Worm (Caenorhabditis elegans) whole organism, late embryonic: ENCODE data around the gene T01D1.7.
A peak's percentile ranks its signal among the peaks of the same experiment; 100 is the strongest.

Experiments
- C38D4.7 ChIP-seq: fragments of 200-800 bp; sonication (Bioruptor generic); optimal IDR thresholded peaks from 2 replicates; lab custom pipeline; 2018; ENCODE audit warnings: mild to moderate bottlenecking, missing genetic modification characterization, moderate library complexity, missing compliant biosample characterization
- F13H6.1 ChIP-seq: sonication (generic microtip); optimal IDR thresholded peaks from 2 replicates; lab custom pipeline; 2016; ENCODE audit warnings: missing genetic modification characterization, missing compliant biosample characterization
- Y22D7AL.16 ChIP-seq: sonication (generic microtip); optimal IDR thresholded peaks from 2 replicates; lab custom pipeline; 2016; ENCODE audit warnings: missing genetic modification characterization, missing compliant biosample characterization
- ama-1 ChIP-seq: fragments of 150-350 bp; optimal IDR thresholded peaks from 2 replicates; lab custom pipeline; 2014
- ceh-18 ChIP-seq: sonication (generic microtip); optimal IDR thresholded peaks from 2 replicates; lab custom pipeline; 2016; ENCODE audit warnings: missing genetic modification characterization, missing compliant biosample characterization
- ceh-30 ChIP-seq: fragments of 150-350 bp; optimal IDR thresholded peaks from 2 replicates; lab custom pipeline; 2014; ENCODE audit warnings: missing biosample characterization, missing genetic modification characterization
- ceh-34 ChIP-seq: sonication (generic microtip); optimal IDR thresholded peaks from 2 replicates; lab custom pipeline; 2016; ENCODE audit warnings: mild to moderate bottlenecking, missing genetic modification characterization, missing compliant biosample characterization
- ceh-45 ChIP-seq: fragments of 200-800 bp; sonication (Bioruptor generic); IDR thresholded peaks from 2 replicates; pipeline ENCODE4 v1.3.6; 2022; ENCODE audit warnings: missing genetic modification reagents, missing genetic modification characterization, missing compliant biosample characterization
- ceh-48 ChIP-seq: sonication (generic microtip); optimal IDR thresholded peaks from 2 replicates; lab custom pipeline; 2016; ENCODE audit warnings: missing genetic modification characterization, inconsistent platforms, missing compliant biosample characterization
- ceh-6 ChIP-seq: fragments of 200-800 bp; sonication (Bioruptor generic); optimal IDR thresholded peaks from 2 replicates; lab custom pipeline; 2018; ENCODE audit warnings: mild to moderate bottlenecking, missing genetic modification characterization, missing compliant biosample characterization
- dmd-4 ChIP-seq: sonication (generic microtip); optimal IDR thresholded peaks from 2 replicates; lab custom pipeline; 2016; ENCODE audit warnings: borderline replicate concordance, missing genetic modification characterization, missing compliant biosample characterization
- elt-2 ChIP-seq: sonication (generic microtip); optimal IDR thresholded peaks from 2 replicates; lab custom pipeline; 2016; ENCODE audit warnings: missing genetic modification reagents, missing genetic modification characterization, missing compliant biosample characterization
- eyg-1 ChIP-seq: sonication (generic microtip); optimal IDR thresholded peaks from 2 replicates; lab custom pipeline; 2016; ENCODE audit warnings: missing genotype, missing genetic modification characterization, missing compliant biosample characterization
- fkh-6 ChIP-seq: sonication (generic microtip); optimal IDR thresholded peaks from 2 replicates; lab custom pipeline; 2016; ENCODE audit warnings: missing genetic modification characterization, missing compliant biosample characterization
- hlh-15 ChIP-seq: sonication (generic microtip); optimal IDR thresholded peaks from 2 replicates; lab custom pipeline; 2016; ENCODE audit warnings: missing genetic modification characterization, missing compliant biosample characterization
- hlh-6 ChIP-seq: sonication (generic microtip); optimal IDR thresholded peaks from 2 replicates; lab custom pipeline; 2016; ENCODE audit warnings: missing genotype, missing genetic modification characterization, missing compliant biosample characterization
- hlh-8 ChIP-seq: sonication (generic microtip); optimal IDR thresholded peaks from 2 replicates; lab custom pipeline; 2016; ENCODE audit warnings: missing genotype, missing genetic modification characterization, missing compliant biosample characterization
- madf-2 ChIP-seq: sonication (generic microtip); optimal IDR thresholded peaks from 2 replicates; lab custom pipeline; 2017; ENCODE audit warnings: missing genetic modification characterization, missing compliant biosample characterization
- nfya-1 ChIP-seq: sonication (generic microtip); optimal IDR thresholded peaks from 2 replicates; lab custom pipeline; 2017; ENCODE audit warnings: missing genetic modification characterization, mild to moderate bottlenecking, missing compliant biosample characterization, antibody characterized with exemption, moderate library complexity
- pat-9 ChIP-seq: fragments of 200-800 bp; sonication (Bioruptor generic); optimal IDR thresholded peaks from 2 replicates; lab custom pipeline; 2018; ENCODE audit warnings: mild to moderate bottlenecking, missing genetic modification characterization, moderate library complexity, missing compliant biosample characterization
- pha-4 ChIP-seq: fragments of 150-350 bp; optimal IDR thresholded peaks from 2 replicates; lab custom pipeline; 2018; ENCODE audit warnings: missing biosample characterization, missing genetic modification reagents, missing genetic modification characterization
- pqm-1 ChIP-seq: sonication (generic microtip); optimal IDR thresholded peaks from 2 replicates; lab custom pipeline; 2016; ENCODE audit warnings: missing genetic modification characterization, missing compliant biosample characterization
- pros-1 ChIP-seq: fragments of 150-350 bp; optimal IDR thresholded peaks from 2 replicates; lab custom pipeline; 2014; ENCODE audit warnings: missing biosample characterization, missing genetic modification reagents, missing genetic modification characterization
- rnt-1 ChIP-seq: sonication (generic microtip); optimal IDR thresholded peaks from 2 replicates; lab custom pipeline; 2016; ENCODE audit warnings: missing genetic modification characterization, missing compliant biosample characterization
- sox-4 ChIP-seq: sonication (generic microtip); optimal IDR thresholded peaks from 2 replicates; lab custom pipeline; 2017; ENCODE audit warnings: mild to moderate bottlenecking, missing genetic modification characterization, inconsistent platforms, missing compliant biosample characterization
- tbx-2 ChIP-seq: sonication (generic microtip); optimal IDR thresholded peaks from 2 replicates; lab custom pipeline; 2016; ENCODE audit warnings: missing genetic modification characterization, missing compliant biosample characterization
- tbx-7 ChIP-seq: sonication (generic microtip); optimal IDR thresholded peaks from 2 replicates; lab custom pipeline; 2016; ENCODE audit warnings: missing genotype, missing genetic modification characterization, missing compliant biosample characterization
- unc-3 ChIP-seq, 2 experiments: fragments of 200-800 bp in 1 of 2; sonication (Bioruptor generic) in 1 of 2; sonication (generic microtip) in 1 of 2; conservative IDR thresholded peaks in 1 of 2; optimal IDR thresholded peaks in 1 of 2; 2 replicates each; pipeline versions ENCODE4 v1.3.6 to Lab custom; 2016 to 2022; ENCODE audit warnings: missing compliant biosample characterization in 2 of 2, missing genetic modification characterization in 2 of 2, missing genetic modification reagents in 1 of 2
- unc-42 ChIP-seq: sonication (generic microtip); optimal IDR thresholded peaks from 2 replicates; lab custom pipeline; 2016; ENCODE audit warnings: missing genotype, missing genetic modification characterization, missing compliant biosample characterization
- unc-55 ChIP-seq: sonication (generic microtip); optimal IDR thresholded peaks from 2 replicates; lab custom pipeline; 2017; ENCODE audit warnings: missing biosample characterization, missing genetic modification reagents, missing genetic modification characterization
- unc-86 ChIP-seq: sonication (generic microtip); optimal IDR thresholded peaks from 2 replicates; lab custom pipeline; 2016; ENCODE audit warnings: missing genetic modification characterization, missing compliant biosample characterization
- zip-5 ChIP-seq: sonication (generic microtip); optimal IDR thresholded peaks from 2 replicates; lab custom pipeline; 2016; ENCODE audit warnings: missing genetic modification characterization, missing compliant biosample characterization
- ztf-16 ChIP-seq: sonication (generic microtip); optimal IDR thresholded peaks from 2 replicates; lab custom pipeline; 2017; ENCODE audit warnings: missing genetic modification characterization, missing compliant biosample characterization

The T01D1.7 gene

ce11 chrII:178146-178545 lies 4.6 kb upstream of the T01D1.7 start:
- TF ChIP-seq ama-1 (lab: Kevin White, UChicago) (no peak), hlh-15 (no peak), hlh-6 (tag; lab: Kevin White, UChicago) (no peak), dmd-4 (tag; lab: Kevin White, UChicago) (no peak), pha-4 (no peak)

DNA sequence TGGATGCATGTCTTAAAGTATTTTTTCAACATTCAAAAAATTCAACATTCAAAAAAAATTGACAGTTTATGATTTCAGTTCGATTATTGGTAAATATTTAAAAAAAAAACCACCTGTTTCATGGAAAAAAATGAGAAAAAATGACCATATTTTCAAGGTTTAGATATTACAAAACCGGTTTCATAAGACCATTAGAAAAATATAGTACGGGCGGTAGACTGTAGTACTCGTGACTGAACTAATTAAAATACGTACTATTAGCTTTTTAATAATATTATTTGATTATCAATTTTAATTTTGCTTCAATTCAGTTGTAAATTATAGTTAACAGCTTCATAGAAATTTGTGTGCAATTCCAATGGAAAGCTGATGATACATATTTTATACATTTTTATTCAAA lies 3.0 kb upstream of the T01D1.7 start:
- TF ChIP-seq madf-2 (tag; lab: Kevin White, UChicago) = no peak
- no peak for TF ChIP-seq C38D4.7 (GFP tag; lab: Kevin White, UChicago)
- no peak for TF ChIP-seq ceh-6 (GFP tag; lab: Kevin White, UChicago)
- no peak for TF ChIP-seq pqm-1 (tag; lab: Kevin White, UChicago)
- TF ChIP-seq ztf-16 = no peak
- no peak for TF ChIP-seq hlh-8 (tag; lab: Kevin White, UChicago)
- no peak for TF ChIP-seq eyg-1

DNA sequence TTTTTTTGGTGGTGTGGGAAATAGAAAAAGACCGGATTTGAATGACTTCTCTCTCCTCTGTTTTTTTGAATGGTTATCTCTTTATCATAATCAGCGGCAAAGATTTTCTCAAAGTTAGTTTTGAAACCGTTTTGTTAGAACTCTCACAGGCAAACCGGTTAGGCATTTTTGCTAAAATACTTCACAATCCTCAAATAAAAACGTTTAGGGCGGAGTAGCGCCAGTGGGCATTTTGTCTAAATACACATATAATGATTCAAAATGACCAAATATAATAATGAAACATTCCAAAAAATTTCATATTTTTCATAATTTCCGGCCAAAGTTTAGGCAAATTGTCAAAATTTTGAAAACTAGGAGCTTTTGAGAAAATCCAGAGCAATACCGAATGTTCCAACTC lies 2.3 kb upstream of the T01D1.7 start, which contains the start of gene T01D1.3:
Gene T01D1.3, minus strand, starts transcription at position 101 of the 400 bp plus-strand sequence.
- TF ChIP-seq ceh-48 (tag; lab: Kevin White, UChicago) (no peak), sox-4 (tag; lab: Kevin White, UChicago) (no peak), unc-86 (tag; lab: Kevin White, UChicago) (no peak), unc-55 (no peak), ceh-45 (no peak)

DNA sequence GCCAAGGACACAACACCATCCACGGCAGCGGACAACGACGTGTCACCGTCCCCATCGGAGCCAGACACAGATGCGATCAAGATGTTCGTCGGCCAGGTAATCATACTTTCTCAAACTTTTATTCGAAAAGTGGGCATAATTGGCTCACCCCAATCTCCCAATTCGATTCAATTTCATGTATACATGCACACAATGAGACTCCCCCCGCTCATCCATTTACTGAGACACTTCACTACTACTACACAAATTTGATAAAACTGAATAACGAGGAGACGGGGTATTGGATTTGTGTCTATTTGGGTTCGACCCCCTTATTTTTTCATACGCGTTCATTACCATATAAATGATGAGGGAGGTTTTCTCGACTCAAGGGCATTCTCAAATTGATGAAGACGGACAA lies 10.3 kb downstream of the T01D1.7 start:
- TF ChIP-seq ceh-18 (no peak), F13H6.1 (no peak), unc-42 (peak; percentile 97), ceh-30 (no peak), Y22D7AL.16 (tag; lab: Kevin White, UChicago) (no peak), pros-1 (tag; lab: Kevin White, UChicago) (no peak), fkh-6 (tag; lab: Kevin White, UChicago) (no peak), ceh-45 (no peak)

- TF ChIP-seq ceh-34 = no peak
- TF ChIP-seq elt-2 (tag; lab: Kevin White, UChicago) = peak; percentile 98
- no peak for TF ChIP-seq ztf-16
- TF ChIP-seq C38D4.7 (GFP tag; lab: Kevin White, UChicago) = no peak
- no peak for TF ChIP-seq tbx-7 (tag; lab: Kevin White, UChicago)
Measured at ce11 chrII:162182-162581, 11.4 kb downstream of the T01D1.7 start, which contains the start of gene etr-1. TSS of gene etr-1 (plus strand) at chrII:162374.

ce11 chrII:161275-161674 lies 12.3 kb downstream of the T01D1.7 start:
- TF ChIP-seq pat-9 (tag; lab: Kevin White, UChicago) (peak; percentile 57), tbx-2 (tag; lab: Kevin White, UChicago) (peak; percentile 14), unc-55 (peak; percentile 39), nfya-1 (tag; lab: Kevin White, UChicago) (no peak), unc-3 (GFP tag; conservative IDR thresholded peaks at IDR 0.05; lab: Robert Waterston, UW) (no peak), unc-3 (tag; optimal IDR thresholded peaks at IDR 0.05; lab: Kevin White, UChicago) (no peak), zip-5 (tag; lab: Kevin White, UChicago) (no peak), sox-4 (tag; lab: Kevin White, UChicago) (no peak), rnt-1 (peak; percentile 49), ceh-18 (peak; percentile 16)
- TF ChIP-seq, all 69 proteins: peak for 5
